Fruit fly (Drosophila melanogaster) whole organism, embryonic: Measurements from ENCODE around the gene UQCR-6.4L.

Experiments used
- Atf3 ChIP-seq: fragments of 200-800 bp; sonication (Bioruptor generic); optimal IDR thresholded peaks from 3 replicates; lab custom pipeline; 2016; ENCODE audit warnings: missing biosample characterization, missing genetic modification characterization
- Bteb2 ChIP-seq: fragments of 200-800 bp; sonication (Bioruptor generic); optimal IDR thresholded peaks from 2 replicates; lab custom pipeline; 2016; ENCODE audit warnings: missing biosample characterization, missing genetic modification characterization
- C15 ChIP-seq: fragments of 200-800 bp; sonication (Bioruptor generic); IDR thresholded peaks from 3 replicates; pipeline ENCODE4 v1.3.6; 2022; ENCODE audit warnings: missing biosample characterization, missing genetic modification characterization
- CG1024 ChIP-seq: fragments of 200-800 bp; sonication (Bioruptor generic); IDR thresholded peaks from 2 replicates; pipeline ENCODE4 v1.3.6; 2022; ENCODE audit warnings: missing biosample characterization, missing genetic modification characterization
- CG10366 ChIP-seq: fragments of 200-800 bp; sonication (Bioruptor generic); IDR thresholded peaks from 2 replicates; pipeline ENCODE4 v1.3.6; 2022; ENCODE audit warnings: missing biosample characterization, missing genetic modification characterization
- CG11696 ChIP-seq: fragments of 200-800 bp; sonication (Bioruptor generic); IDR thresholded peaks from 2 replicates; pipeline ENCODE4 v1.3.6; 2022; ENCODE audit warnings: missing biosample characterization, missing genetic modification characterization
- CG12104 ChIP-seq: fragments of 200-800 bp; sonication (Bioruptor generic); optimal IDR thresholded peaks from 3 replicates; lab custom pipeline; 2016; ENCODE audit warnings: missing biosample characterization, missing genetic modification characterization
- CG1233 ChIP-seq: fragments of 200-800 bp; sonication (Bioruptor generic); optimal IDR thresholded peaks from 4 replicates; lab custom pipeline; 2018; ENCODE audit warnings: missing biosample characterization, mild to moderate bottlenecking, missing genetic modification characterization
- CG12391 ChIP-seq: fragments of 200-800 bp; sonication (Bioruptor generic); optimal IDR thresholded peaks from 3 replicates; lab custom pipeline; 2018; ENCODE audit warnings: missing biosample characterization, mild to moderate bottlenecking, missing genetic modification characterization, moderate library complexity
- CG12659 ChIP-seq: fragments of 200-800 bp; sonication (Bioruptor generic); optimal IDR thresholded peaks from 3 replicates; lab custom pipeline; 2017; ENCODE audit warnings: mild to moderate bottlenecking, missing biosample characterization, missing genetic modification reagents, missing genetic modification characterization
- CG14441 ChIP-seq: fragments of 200-800 bp; sonication (Bioruptor generic); IDR thresholded peaks from 2 replicates; pipeline ENCODE4 v1.3.6; 2022; ENCODE audit warnings: missing biosample characterization, missing genetic modification characterization
- CG18262 ChIP-seq: fragments of 200-800 bp; optimal IDR thresholded peaks from 3 replicates; lab custom pipeline; 2019; ENCODE audit warnings: missing biosample characterization, mild to moderate bottlenecking, missing genetic modification characterization, moderate library complexity
- CG2120 ChIP-seq: fragments of 200-800 bp; sonication (Bioruptor generic); optimal IDR thresholded peaks from 3 replicates; lab custom pipeline; 2016; ENCODE audit warnings: missing biosample characterization, missing genetic modification characterization
- CG34422 ChIP-seq: fragments of 200-800 bp; sonication (Bioruptor generic); IDR thresholded peaks from 3 replicates; pipeline ENCODE4 v1.3.6; 2022; ENCODE audit warnings: missing biosample characterization, missing genetic modification characterization
- CG3847 ChIP-seq: fragments of 200-800 bp; sonication (Bioruptor generic); IDR thresholded peaks from 2 replicates; pipeline ENCODE4 v1.3.6; 2022; ENCODE audit warnings: missing biosample characterization, missing genetic modification characterization
- CG42726 ChIP-seq: fragments of 200-800 bp; sonication (Bioruptor generic); IDR thresholded peaks from 2 replicates; pipeline ENCODE4 v1.3.6; 2022; ENCODE audit warnings: missing biosample characterization, missing genetic modification characterization; ENCODE audit not compliant: partially characterized antibody
- CG6854 ChIP-seq: fragments of 200-800 bp; sonication (Bioruptor generic); optimal IDR thresholded peaks from 3 replicates; lab custom pipeline; 2017; ENCODE audit warnings: missing biosample characterization, mild to moderate bottlenecking, missing genetic modification characterization
- CG7556 ChIP-seq: fragments of 200-800 bp; sonication (Bioruptor generic); optimal IDR thresholded peaks from 2 replicates; lab custom pipeline; 2017; ENCODE audit warnings: missing biosample characterization, mild to moderate bottlenecking, missing genetic modification characterization
- CG7745 ChIP-seq: fragments of 200-800 bp; sonication (Bioruptor generic); optimal IDR thresholded peaks from 2 replicates; lab custom pipeline; 2018; ENCODE audit warnings: missing biosample characterization, mild to moderate bottlenecking, missing genetic modification characterization, moderate library complexity
- CG7786 ChIP-seq: fragments of 200-800 bp; sonication (Bioruptor generic); optimal IDR thresholded peaks from 2 replicates; lab custom pipeline; 2016; ENCODE audit warnings: missing biosample characterization, missing genetic modification characterization
- CG9817 ChIP-seq: fragments of 200-800 bp; sonication (Bioruptor generic); optimal IDR thresholded peaks from 2 replicates; lab custom pipeline; 2018; ENCODE audit warnings: missing biosample characterization, mild to moderate bottlenecking, missing genetic modification characterization, moderate library complexity
- CG9932 ChIP-seq: fragments of 200-800 bp; sonication (Bioruptor generic); IDR thresholded peaks from 2 replicates; pipeline ENCODE4 v1.3.6; 2022; ENCODE audit warnings: missing biosample characterization, missing genetic modification characterization
- CHES-1-like ChIP-seq: fragments of 200-800 bp; sonication (Bioruptor generic); optimal IDR thresholded peaks from 2 replicates; lab custom pipeline; 2016; ENCODE audit warnings: missing biosample characterization, missing genetic modification characterization
- CkIIα-i1 ChIP-seq: fragments of 200-800 bp; sonication (Bioruptor generic); IDR thresholded peaks from 2 replicates; pipeline ENCODE4 v1.3.6; 2022; ENCODE audit warnings: missing biosample characterization, missing genetic modification characterization
- CoRest ChIP-seq: fragments of 200-800 bp; sonication (Bioruptor generic); optimal IDR thresholded peaks from 3 replicates; lab custom pipeline; 2018; ENCODE audit warnings: missing biosample characterization, mild to moderate bottlenecking, missing genetic modification characterization, moderate library complexity
- Dfd ChIP-seq, 2 experiments: fragments of >200 bp; optimal IDR thresholded peaks; 2 replicates each; lab custom pipeline; 2017; ENCODE audit warnings: missing biosample characterization in 2 of 2, missing genetic modification characterization in 2 of 2
- Dp ChIP-seq: fragments of 200-800 bp; sonication (Bioruptor generic); optimal IDR thresholded peaks from 2 replicates; lab custom pipeline; 2018; ENCODE audit warnings: missing biosample characterization, mild to moderate bottlenecking, missing genetic modification characterization, moderate library complexity
- Dref ChIP-seq: fragments of 200-800 bp; sonication (Bioruptor generic); IDR thresholded peaks from 2 replicates; pipeline ENCODE4 v1.3.6; 2022; ENCODE audit warnings: missing biosample characterization, missing genetic modification characterization
- E2f2 ChIP-seq: fragments of 200-800 bp; sonication (Bioruptor generic); IDR thresholded peaks from 2 replicates; pipeline ENCODE4 v1.3.6; 2022; ENCODE audit warnings: missing biosample characterization, missing genetic modification characterization
- Fer1 ChIP-seq: fragments of 200-800 bp; sonication (Bioruptor generic); optimal IDR thresholded peaks from 2 replicates; lab custom pipeline; 2017; ENCODE audit warnings: missing biosample characterization, mild to moderate bottlenecking, missing genetic modification characterization
- H15 ChIP-seq: fragments of 200-800 bp; sonication (Bioruptor generic); IDR thresholded peaks from 3 replicates; pipeline ENCODE4 v1.3.6; 2022; ENCODE audit warnings: missing biosample characterization, missing genetic modification characterization
- HmgD ChIP-seq: fragments of 200-800 bp; sonication (Bioruptor generic); optimal IDR thresholded peaks from 3 replicates; lab custom pipeline; 2016; ENCODE audit warnings: missing biosample characterization, missing genetic modification characterization
- HmgZ ChIP-seq: fragments of 200-800 bp; sonication (Bioruptor generic); optimal IDR thresholded peaks from 2 replicates; lab custom pipeline; 2018; ENCODE audit warnings: missing biosample characterization, mild to moderate bottlenecking, missing genetic modification characterization
- Hr3 ChIP-seq: fragments of 200-800 bp; sonication (Bioruptor generic); optimal IDR thresholded peaks from 3 replicates; lab custom pipeline; 2016; ENCODE audit warnings: missing biosample characterization, missing genetic modification characterization
- MESR4 ChIP-seq: fragments of 200-800 bp; sonication (Bioruptor generic); optimal IDR thresholded peaks from 2 replicates; lab custom pipeline; 2018; ENCODE audit warnings: missing biosample characterization, mild to moderate bottlenecking, missing genetic modification characterization, moderate library complexity
- Ptx1 ChIP-seq: fragments of 200-800 bp; sonication (Bioruptor generic); IDR thresholded peaks from 2 replicates; pipeline ENCODE4 v1.3.6; 2022; ENCODE audit warnings: missing biosample characterization, missing genetic modification characterization
- YL-1 ChIP-seq: fragments of 200-800 bp; sonication (Bioruptor generic); optimal IDR thresholded peaks from 3 replicates; lab custom pipeline; 2017; ENCODE audit warnings: missing biosample characterization, mild to moderate bottlenecking, missing genetic modification characterization
- ara ChIP-seq: fragments of 200-800 bp; sonication (Bioruptor generic); IDR thresholded peaks from 2 replicates; pipeline ENCODE4 v1.3.6; 2022; ENCODE audit warnings: missing biosample characterization, missing genetic modification characterization
- corto ChIP-seq: fragments of 200-800 bp; sonication (Bioruptor generic); optimal IDR thresholded peaks from 2 replicates; lab custom pipeline; 2016; ENCODE audit warnings: missing biosample characterization, mild to moderate bottlenecking, missing genetic modification characterization, moderate library complexity
- crp ChIP-seq, 2 experiments: fragments of 200-800 bp; sonication (Bioruptor generic); optimal IDR thresholded peaks; 2 replicates in 1 of 2; 3 replicates in 1 of 2; lab custom pipeline; 2017; ENCODE audit warnings: missing biosample characterization in 2 of 2, missing genetic modification characterization in 2 of 2, mild to moderate bottlenecking in 1 of 2, moderate library complexity in 1 of 2
- disco-r ChIP-seq: fragments of 200-800 bp; sonication (Bioruptor generic); optimal IDR thresholded peaks from 2 replicates; lab custom pipeline; 2016; ENCODE audit warnings: missing biosample characterization, missing genetic modification characterization
- fd64A ChIP-seq: fragments of 200-800 bp; sonication (Bioruptor generic); optimal IDR thresholded peaks from 3 replicates; lab custom pipeline; 2018; ENCODE audit warnings: missing biosample characterization, mild to moderate bottlenecking, missing genetic modification characterization
- insv ChIP-seq, 2 experiments: fragments of 200-800 bp; sonication (Bioruptor generic); optimal IDR thresholded peaks; 3 replicates each; lab custom pipeline; 2016 to 2018; ENCODE audit warnings: missing biosample characterization in 2 of 2, missing genetic modification characterization in 2 of 2
- jumu ChIP-seq: fragments of 200-800 bp; sonication (Bioruptor generic); optimal IDR thresholded peaks from 3 replicates; lab custom pipeline; 2016; ENCODE audit warnings: missing biosample characterization, missing genetic modification characterization
- lilli ChIP-seq: fragments of 200-800 bp; sonication (Bioruptor generic); optimal IDR thresholded peaks from 3 replicates; lab custom pipeline; 2016; ENCODE audit warnings: missing biosample characterization, missing genetic modification characterization
- sr ChIP-seq: fragments of 200-800 bp; sonication (Bioruptor generic); IDR thresholded peaks from 3 replicates; pipeline ENCODE4 v1.3.6; 2022; ENCODE audit warnings: missing biosample characterization, missing genetic modification characterization
- tin ChIP-seq: fragments of 200-800 bp; sonication (Bioruptor generic); optimal IDR thresholded peaks from 3 replicates; lab custom pipeline; 2016; ENCODE audit warnings: missing biosample characterization, missing genetic modification characterization
- trem ChIP-seq: fragments of 200-800 bp; optimal IDR thresholded peaks from 3 replicates; lab custom pipeline; 2019; ENCODE audit warnings: missing biosample characterization, mild to moderate bottlenecking, missing genetic modification characterization, moderate library complexity
- ttk ChIP-seq: fragments of 200-800 bp; sonication (Bioruptor generic); IDR thresholded peaks from 2 replicates; pipeline ENCODE4 v2.1.2; 2022; ENCODE audit warnings: missing biosample characterization, missing genetic modification characterization
- wek ChIP-seq: fragments of 200-800 bp; sonication (Bioruptor generic); optimal IDR thresholded peaks from 3 replicates; lab custom pipeline; 2018; ENCODE audit warnings: missing biosample characterization, mild to moderate bottlenecking, missing genetic modification characterization, moderate library complexity

The UQCR-6.4L gene

dm6 chr3L:16574307-16574946 lies 7.9 kb downstream of the UQCR-6.4L start, which contains the start of gene mbf1 (continued):
- TF ChIP-seq Dp (peak; percentile 72), CG1024 (GFP tag; lab: Robert Waterston, UW) (no peak), CG2120 (GFP tag; lab: Kevin White, UChicago) (peak; percentile 44), CG7786 (no peak), CG12104 (GFP tag; lab: Kevin White, UChicago) (peak; percentile 31), H15 (GFP tag; lab: Robert Waterston, UW) (no peak), CG18262 (peak; percentile 5), Fer1 (GFP tag; lab: Kevin White, UChicago) (no peak), CG34422 (GFP tag; lab: Robert Waterston, UW) (peak; percentile 27; the same call in 1 of the 3 replicates), sr (no peak), jumu (GFP tag; lab: Kevin White, UChicago) (peak; percentile 6), CG12659 (GFP tag; lab: Kevin White, UChicago) (peak; percentile 80), CG3847 (GFP tag; lab: Robert Waterston, UW) (peak; percentile 45; the same call in 1 of the 2 replicates), Atf3 (no peak), fd64A (GFP tag; lab: Kevin White, UChicago) (no peak), HmgD (GFP tag; lab: Kevin White, UChicago) (peak; percentile 39), CG14441 (GFP tag; lab: Robert Waterston, UW) (no peak), disco-r (GFP tag; lab: Kevin White, UChicago) (no peak), HmgZ (tag; lab: Kevin White, UChicago) (peak; percentile 53), YL-1 (GFP tag; lab: Kevin White, UChicago) (peak; percentile 91), CG42726 (GFP tag; lab: Robert Waterston, UW) (0 out of 2 replicates have a peak, but pooled peaks have one; percentile 31), CG9817 (tag; lab: Kevin White, UChicago) (no peak), corto (GFP tag; lab: Kevin White, UChicago) (no peak), CkIIα-i1 (GFP tag; lab: Robert Waterston, UW) (no peak), CG7745 (no peak), CG1233 (GFP tag; lab: Kevin White, UChicago) (no peak), CG6854 (GFP tag; lab: Kevin White, UChicago) (no peak), Dfd (GFP tag; optimal IDR thresholded peaks at IDR 0.05; lab: Kevin White, UChicago) (no peak), trem (tag; lab: Kevin White, UChicago) (peak; percentile 84), E2f2 (GFP tag; lab: Robert Waterston, UW) (peak; percentile 69), insv (GFP tag; optimal IDR thresholded peaks at IDR 0.05; lab: Kevin White, UChicago) (peak in 1 of 2 experiments; percentile 10), CG10366 (GFP tag; lab: Robert Waterston, UW) (no peak), crp (GFP tag; optimal IDR thresholded peaks at IDR 0.05; lab: Kevin White, UChicago) (peak; percentile 62 to 92), MESR4 (peak; percentile 90), Bteb2 (GFP tag; lab: Kevin White, UChicago) (peak; percentile 6), tin (peak; percentile 31), ttk (GFP tag; lab: Robert Waterston, UW) (no peak), lilli (GFP tag; lab: Kevin White, UChicago) (peak; percentile 53), CG7556 (no peak), Dref (GFP tag; lab: Robert Waterston, UW) (peak; percentile 67), Ptx1 (no peak), CG12391 (peak; percentile 48), wek (GFP tag; lab: Kevin White, UChicago) (peak; percentile 12), ara (GFP tag; lab: Robert Waterston, UW) (no peak), C15 (GFP tag; lab: Robert Waterston, UW) (no peak), CHES-1-like (peak; percentile 51), CG11696 (no peak), CG9932 (peak; percentile 41; the same call in 1 of the 2 replicates), Hr3 (no peak), CoRest (tag; lab: Kevin White, UChicago) (peak; percentile 42)
